Fruit fly (Drosophila melanogaster): ENCODE measurements around the gene CG17261.

CG17261 gene

DNA sequence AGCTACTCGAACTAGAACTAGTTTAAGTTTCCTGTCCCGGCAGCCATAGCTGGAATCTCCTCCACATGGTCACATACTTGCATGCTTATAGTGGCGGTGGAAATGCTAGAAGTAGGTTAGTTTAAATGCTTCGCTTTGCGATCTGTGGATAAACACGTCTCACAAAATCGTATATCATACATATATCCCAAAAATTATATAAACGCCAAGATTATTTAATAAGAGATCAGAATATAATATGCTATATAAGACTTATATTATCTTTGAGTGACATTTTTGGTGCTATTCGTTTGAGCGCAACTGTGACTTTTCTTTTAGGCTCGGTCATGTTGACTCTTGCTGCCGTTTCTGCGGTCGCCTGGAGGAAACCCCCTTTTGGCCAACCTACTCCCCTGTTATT lies 40.4 kb upstream of the CG17261 start:
- TF ChIP-seq CG14860 (GFP tag; IDR thresholded peaks at IDR 0.05; ENCODE audit: partially characterized antibody) (no peak), CG10565 (GFP tag; optimal IDR thresholded peaks at IDR 0.05) (no peak), nau (GFP tag; optimal IDR thresholded peaks at IDR 0.05) (no peak), schlank (tag; optimal IDR thresholded peaks at IDR 0.05) (no peak), ash1 (GFP tag; optimal IDR thresholded peaks at IDR 0.05) (no peak), nmo (GFP tag; optimal IDR thresholded peaks at IDR 0.05) (no peak), gem (tag; optimal IDR thresholded peaks at IDR 0.05) (peak; percentile 22), bsh (GFP tag; optimal IDR thresholded peaks at IDR 0.05) (no peak), CG7271 (tag; optimal IDR thresholded peaks at IDR 0.05) (no peak), az2 (GFP tag; optimal IDR thresholded peaks at IDR 0.05) (no peak), dan (GFP tag; IDR thresholded peaks at IDR 0.05) (no peak), Ets65A (GFP tag) (peak; percentile 49), jigr1 (GFP tag; IDR thresholded peaks at IDR 0.05) (no peak), CG1832 (GFP tag; optimal IDR thresholded peaks at IDR 0.05) (no peak), abd-A (tag; optimal IDR thresholded peaks at IDR 0.05) (no peak), NfI (GFP tag; optimal IDR thresholded peaks at IDR 0.05) (no peak), sug (tag; optimal IDR thresholded peaks at IDR 0.05) (no peak), CG3995 (GFP tag; optimal IDR thresholded peaks at IDR 0.05) (no peak), HLH3B (GFP tag; IDR thresholded peaks at IDR 0.05) (no peak), Ravus (GFP tag; IDR thresholded peaks at IDR 0.05) (no peak), CG7987 (GFP tag; optimal IDR thresholded peaks at IDR 0.05) (no peak), CG32532 (GFP tag; IDR thresholded peaks at IDR 0.05) (no peak), Lpt (GFP tag; optimal IDR thresholded peaks at IDR 0.05) (no peak), lilli (GFP tag; optimal IDR thresholded peaks at IDR 0.05) (no peak), CG15269 (tag; optimal IDR thresholded peaks at IDR 0.05) (no peak), CG1602 (GFP tag; optimal IDR thresholded peaks at IDR 0.05) (no peak), Kr (GFP tag; optimal IDR thresholded peaks at IDR 0.05) (no peak), CG15696 (tag; optimal IDR thresholded peaks at IDR 0.05) (no peak), cato (GFP tag; optimal IDR thresholded peaks at IDR 0.05; ENCODE audit: borderline replicate concordance) (no peak), Xrp1 (GFP tag; IDR thresholded peaks at IDR 0.05) (peak; percentile 9; the same call in 1 of the 2 replicates), jumu (GFP tag; optimal IDR thresholded peaks at IDR 0.05) (no peak), slou (GFP tag; optimal IDR thresholded peaks at IDR 0.05) (no peak), B-H1 (GFP tag; IDR thresholded peaks at IDR 0.05) (no peak), sens (GFP tag) (peak; percentile 50), Sox102F (GFP tag; optimal IDR thresholded peaks at IDR 0.05) (peak; percentile 13)

DNA sequence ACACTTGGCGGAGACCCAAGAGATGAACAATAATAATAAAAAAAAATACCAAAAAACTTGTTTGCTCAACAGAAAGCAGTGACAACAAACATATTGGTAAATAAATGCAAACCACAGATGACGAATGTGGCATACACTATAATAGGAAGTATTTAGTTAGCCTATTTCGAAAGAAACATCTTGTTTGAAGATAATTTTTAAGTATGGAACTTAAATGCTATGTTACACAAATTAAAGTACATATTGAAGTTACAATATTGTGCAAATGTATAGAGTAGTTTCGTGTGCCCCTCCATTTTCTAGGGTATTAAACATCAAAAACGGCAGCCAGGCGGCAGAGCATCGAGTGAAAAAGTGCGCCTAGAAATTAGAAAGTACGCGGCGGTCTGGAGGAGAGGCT lies 39.0 kb upstream of the CG17261 start:
- TF ChIP-seq run (tag; optimal IDR thresholded peaks at IDR 0.05) (peak; percentile 56), ac (GFP tag; optimal IDR thresholded peaks at IDR 0.05) (no peak), CG16863 (GFP tag; optimal IDR thresholded peaks at IDR 0.05) (peak; percentile 40), psq (GFP tag; optimal IDR thresholded peaks at IDR 0.05) (no peak), CG3065 (GFP tag; optimal IDR thresholded peaks at IDR 0.05) (no peak), CG13775 (GFP tag; optimal IDR thresholded peaks at IDR 0.05) (no peak), CG4820 (GFP tag; optimal IDR thresholded peaks at IDR 0.05) (peak; percentile 12), ranshi (GFP tag; IDR thresholded peaks at IDR 0.05) (no peak), Scr (GFP tag; IDR thresholded peaks at IDR 0.05; ENCODE audit: partially characterized antibody) (no peak), CG4282 (GFP tag; optimal IDR thresholded peaks at IDR 0.05) (no peak), CG1792 (GFP tag; optimal IDR thresholded peaks at IDR 0.05) (no peak), CG10959 (GFP tag; IDR thresholded peaks at IDR 0.05) (no peak), CG3163 (GFP tag; optimal IDR thresholded peaks at IDR 0.05) (no peak), ERR (GFP tag; optimal IDR thresholded peaks at IDR 0.05) (no peak), CG1832 (GFP tag; optimal IDR thresholded peaks at IDR 0.05) (no peak), CG6654 (GFP tag; optimal IDR thresholded peaks at IDR 0.05) (no peak), CG13123 (GFP tag; optimal IDR thresholded peaks at IDR 0.05) (no peak), CG11085 (GFP tag; IDR thresholded peaks at IDR 0.05) (no peak), zen2 (GFP tag; IDR thresholded peaks at IDR 0.05; ENCODE audit: partially characterized antibody) (no peak), Tbp (GFP tag; optimal IDR thresholded peaks at IDR 0.05) (no peak)
